Fruit fly (Drosophila melanogaster): ENCODE measurements around the gene Rsph1.

DNA sequence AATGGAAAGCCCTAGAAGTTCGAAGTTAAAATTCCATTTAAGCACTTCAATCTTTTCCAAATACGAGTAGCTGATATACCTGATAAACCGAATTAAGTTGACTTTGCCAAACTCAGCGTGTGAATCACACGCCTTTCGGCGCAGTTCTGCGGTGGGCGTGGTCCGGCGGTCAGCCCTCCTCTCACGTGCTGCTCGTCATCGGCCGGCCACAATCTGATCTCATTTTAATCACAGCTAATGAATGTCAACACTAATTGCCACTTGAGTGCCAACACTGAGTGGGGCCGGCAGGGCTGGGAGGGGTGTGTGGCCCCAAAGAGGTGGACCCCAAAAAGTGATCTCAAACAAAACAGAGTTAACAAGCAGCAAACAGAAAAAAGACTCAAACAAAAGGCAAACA, 47.3 kb upstream of the Rsph1 start:
- no peak for TF ChIP-seq EcR (GFP tag; optimal IDR thresholded peaks at IDR 0.05)
- no peak for TF ChIP-seq Dll (optimal IDR thresholded peaks at IDR 0.05)

Data from whole organism.